Fruit fly (Drosophila melanogaster): ENCODE data around the gene CG31668.

dm6 chr2L:2220573-2221332 lies 14.8 kb upstream of the CG31668 start, which contains the start of gene papi:
- TF ChIP-seq tio (GFP tag; optimal IDR thresholded peaks at IDR 0.05) (no peak), dmrt99B (tag; optimal IDR thresholded peaks at IDR 0.05) (no peak), Myb (GFP tag; optimal IDR thresholded peaks at IDR 0.05) (peak; percentile 98), CG6813 (GFP tag; optimal IDR thresholded peaks at IDR 0.05) (no peak), sc (optimal IDR thresholded peaks at IDR 0.05) (no peak), sc (GFP tag; optimal IDR thresholded peaks at IDR 0.05) (no peak), Awh (GFP tag; IDR thresholded peaks at IDR 0.05) (no peak)
